Fruit fly (Drosophila melanogaster): ENCODE results near the gene CG10472.

Gene CG10472

DNA sequence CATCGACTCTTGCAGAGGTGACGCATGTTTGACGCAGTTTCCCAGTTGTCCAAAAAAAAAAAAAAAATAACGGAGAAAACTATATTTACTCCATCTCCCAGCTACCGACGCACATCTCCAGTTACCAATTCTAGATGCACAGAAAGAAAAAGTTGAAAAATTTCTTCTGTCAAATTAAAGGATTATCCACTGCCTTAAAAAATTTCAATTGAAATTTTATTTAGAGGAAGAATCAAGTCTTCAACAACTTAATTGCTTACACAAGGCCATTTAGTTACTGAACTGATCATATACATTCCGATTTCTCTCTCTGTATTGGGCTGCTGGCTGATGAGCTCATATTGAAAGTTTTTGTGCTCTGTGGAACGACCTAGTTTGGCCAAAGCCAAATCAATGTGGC lies 23.3 kb upstream of the CG10472 start (continued):
- TF ChIP-seq OdsH (GFP tag; optimal IDR thresholded peaks at IDR 0.05) (peak; percentile 37), eg (GFP tag; IDR thresholded peaks at IDR 0.05) (peak; percentile 50; the same call in 1 of the 3 replicates), CG6163 (GFP tag; IDR thresholded peaks at IDR 0.05) (no peak), Ets21C (GFP tag; optimal IDR thresholded peaks at IDR 0.05) (no peak), dac (GFP tag; optimal IDR thresholded peaks at IDR 0.05) (no peak), cyc (GFP tag; optimal IDR thresholded peaks at IDR 0.05) (no peak), Eip78C (GFP tag) (peak; percentile 49), achi (GFP tag; optimal IDR thresholded peaks at IDR 0.05) (peak; percentile 23), CG9139 (GFP tag; optimal IDR thresholded peaks at IDR 0.05) (no peak), Hr38 (GFP tag; optimal IDR thresholded peaks at IDR 0.05) (no peak), Hr4 (GFP tag; optimal IDR thresholded peaks at IDR 0.05) (peak; percentile 41), CG6808 (GFP tag; optimal IDR thresholded peaks at IDR 0.05) (no peak), CG11762 (GFP tag; optimal IDR thresholded peaks at IDR 0.05; ENCODE audit: insufficient read depth) (no peak), CG8119 (GFP tag; IDR thresholded peaks at IDR 0.05) (0 out of 3 replicates have a peak, but pooled peaks have one; percentile 26), acj6 (GFP tag; optimal IDR thresholded peaks at IDR 0.05) (peak; percentile 40), CG15336 (GFP tag; IDR thresholded peaks at IDR 0.05) (peak; percentile 48), lz (GFP tag; optimal IDR thresholded peaks at IDR 0.05) (no peak), Eip93F (GFP tag; optimal IDR thresholded peaks at IDR 0.05) (no peak), CG16779 (tag; optimal IDR thresholded peaks at IDR 0.05) (no peak), Lpt (GFP tag; optimal IDR thresholded peaks at IDR 0.05) (no peak), CG10669 (GFP tag; optimal IDR thresholded peaks at IDR 0.05) (no peak), topi (GFP tag; optimal IDR thresholded peaks at IDR 0.05) (no peak), CG11902 (GFP tag; optimal IDR thresholded peaks at IDR 0.05) (no peak)

DNA sequence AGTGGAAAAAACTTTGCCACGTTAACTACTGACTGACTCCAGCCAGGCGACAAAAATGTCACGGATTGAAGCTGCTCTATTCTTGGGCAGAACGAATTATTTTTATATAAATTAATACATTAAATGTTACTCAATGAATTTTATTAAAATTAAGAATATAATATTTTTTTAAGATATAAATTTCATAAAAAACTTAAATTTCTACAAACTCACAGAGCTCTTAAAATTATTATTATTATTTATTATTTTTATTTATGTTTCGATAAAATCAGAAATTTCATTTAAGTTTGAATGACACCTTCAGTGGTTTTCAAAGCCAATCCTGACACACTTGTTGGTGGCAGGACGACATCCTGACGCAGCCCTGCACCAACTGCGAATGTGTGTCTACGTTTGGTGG lies 22.4 kb upstream of the CG10472 start:
- TF ChIP-seq CG8632 (GFP tag; optimal IDR thresholded peaks at IDR 0.05) (peak; percentile 73), Met (GFP tag; optimal IDR thresholded peaks at IDR 0.05) (peak; percentile 20), CG15336 (GFP tag; IDR thresholded peaks at IDR 0.05) (peak; percentile 77), ss (GFP tag; optimal IDR thresholded peaks at IDR 0.05) (peak; percentile 66 to 81), Hr39 (GFP tag; optimal IDR thresholded peaks at IDR 0.05) (peak; percentile 7), CG8319 (GFP tag; optimal IDR thresholded peaks at IDR 0.05) (no peak), Hr4 (GFP tag; optimal IDR thresholded peaks at IDR 0.05) (peak; percentile 46), CG4318 (GFP tag; optimal IDR thresholded peaks at IDR 0.05) (peak; percentile 71), eg (GFP tag; IDR thresholded peaks at IDR 0.05) (peak; percentile 62; the same call in 1 of the 3 replicates), CG6276 (GFP tag; optimal IDR thresholded peaks at IDR 0.05) (peak; percentile 45), Sox15 (GFP tag; optimal IDR thresholded peaks at IDR 0.05) (peak; percentile 22), Sox14 (GFP tag; optimal IDR thresholded peaks at IDR 0.05) (peak; percentile 41), net (GFP tag; optimal IDR thresholded peaks at IDR 0.05) (peak; percentile 68), Lpt (GFP tag; optimal IDR thresholded peaks at IDR 0.05) (peak; percentile 39), CG6808 (GFP tag; optimal IDR thresholded peaks at IDR 0.05) (no peak), CG3032 (tag; optimal IDR thresholded peaks at IDR 0.05) (peak; percentile 69), CG8119 (GFP tag; IDR thresholded peaks at IDR 0.05) (peak; percentile 88), Ets96B (tag; optimal IDR thresholded peaks at IDR 0.05) (peak; percentile 64), Gug (GFP tag; IDR thresholded peaks at IDR 0.05) (0 out of 2 replicates have a peak, but pooled peaks have one; percentile 14), salr (GFP tag; optimal IDR thresholded peaks at IDR 0.05) (peak in 1 of 2 experiments; percentile 73), vri (GFP tag; optimal IDR thresholded peaks at IDR 0.05) (peak; percentile 1), CG34406 (GFP tag; optimal IDR thresholded peaks at IDR 0.05) (peak; percentile 68), Hr38 (GFP tag; optimal IDR thresholded peaks at IDR 0.05) (no peak), CG10669 (GFP tag; optimal IDR thresholded peaks at IDR 0.05) (peak; percentile 5), Eip78C (GFP tag) (peak; percentile 90), CG11762 (GFP tag; optimal IDR thresholded peaks at IDR 0.05; ENCODE audit: insufficient read depth) (peak; percentile 16), CG31627 (GFP tag; optimal IDR thresholded peaks at IDR 0.05) (no peak), CG1621 (tag; optimal IDR thresholded peaks at IDR 0.05) (no peak), CG7368 (GFP tag; optimal IDR thresholded peaks at IDR 0.05) (no peak), Smox (GFP tag; optimal IDR thresholded peaks at IDR 0.05) (peak; percentile 11), Blimp-1 (GFP tag; optimal IDR thresholded peaks at IDR 0.05) (no peak), Sox102F (GFP tag; optimal IDR thresholded peaks at IDR 0.05) (peak; percentile 26), svp (GFP tag) (peak; percentile 65), pdm3 (GFP tag; optimal IDR thresholded peaks at IDR 0.05) (peak; percentile 23), Eip75B (GFP tag; optimal IDR thresholded peaks at IDR 0.05) (no peak), esn (GFP tag; optimal IDR thresholded peaks at IDR 0.05) (peak; percentile 48), lz (GFP tag; optimal IDR thresholded peaks at IDR 0.05) (peak; percentile 8), CG16779 (tag; optimal IDR thresholded peaks at IDR 0.05) (peak; percentile 6), fd85E (GFP tag; optimal IDR thresholded peaks at IDR 0.05) (no peak)
